Worm (Caenorhabditis elegans) whole organism, late embryonic: ENCODE data around the gene clec-175.

Experiments
- Y22D7AL.16 ChIP-seq: sonication (generic microtip); optimal IDR thresholded peaks from 2 replicates; lab custom pipeline; 2016; ENCODE audit warnings: missing genetic modification characterization, missing compliant biosample characterization
- ama-1 ChIP-seq: fragments of 150-350 bp; optimal IDR thresholded peaks from 2 replicates; lab custom pipeline; 2014
- ceh-9 ChIP-seq: sonication (generic microtip); optimal IDR thresholded peaks from 2 replicates; lab custom pipeline; 2016; ENCODE audit warnings: mild to moderate bottlenecking, missing genetic modification characterization, inconsistent platforms, missing compliant biosample characterization
- fkh-10 ChIP-seq: fragments of 150-350 bp; optimal IDR thresholded peaks from 2 replicates; lab custom pipeline; 2014; ENCODE audit warnings: missing biosample characterization, missing genetic modification reagents, missing genetic modification characterization
- pqm-1 ChIP-seq: sonication (generic microtip); optimal IDR thresholded peaks from 2 replicates; lab custom pipeline; 2016; ENCODE audit warnings: missing genetic modification characterization, missing compliant biosample characterization
- sox-2 ChIP-seq: fragments of 200-800 bp; sonication (Bioruptor generic); IDR thresholded peaks from 2 replicates; pipeline ENCODE4 v1.3.6; 2022; ENCODE audit warnings: missing genetic modification reagents, missing genetic modification characterization, missing compliant biosample characterization

DNA sequence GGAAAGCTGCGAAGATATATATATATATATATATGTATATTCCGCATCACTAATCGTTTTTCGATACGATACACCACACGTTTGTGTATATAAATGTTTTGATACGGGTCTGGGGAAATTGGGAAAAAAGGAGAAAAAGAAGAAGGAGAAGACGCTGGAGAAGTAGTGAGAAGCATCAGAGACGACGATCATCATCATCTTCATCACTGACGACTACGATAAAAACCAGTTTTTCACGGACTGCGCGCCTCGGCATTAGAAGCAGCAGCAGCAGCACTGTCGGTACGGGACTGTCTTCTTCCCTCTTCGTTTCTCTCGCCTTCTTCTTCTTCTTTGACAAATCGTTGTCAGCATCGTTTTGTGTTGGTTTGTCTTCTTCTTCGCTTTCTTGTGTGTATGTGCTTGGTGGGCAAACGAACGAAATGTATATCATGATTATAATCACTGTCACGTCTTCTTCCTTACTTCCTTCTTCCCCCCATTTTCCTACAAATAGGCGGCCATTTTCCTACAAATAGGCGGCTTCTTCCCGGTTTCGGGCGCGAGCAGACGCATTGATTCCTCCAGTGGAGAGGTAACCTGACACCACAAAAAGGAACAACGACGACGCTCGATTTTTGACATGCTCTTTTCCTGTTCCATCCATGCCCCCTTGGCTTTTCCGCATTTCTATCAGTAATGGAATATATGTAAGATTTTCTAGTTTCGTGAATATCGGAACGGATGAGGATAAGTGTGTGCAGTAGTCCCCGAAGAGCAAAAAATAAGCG, 25.9 kb upstream of the clec-175 start:
- no peak for TF ChIP-seq Y22D7AL.16 (tag; lab: Kevin White, UChicago)
- no peak for TF ChIP-seq sox-2 (GFP tag; lab: Robert Waterston, UW)
- no peak for TF ChIP-seq fkh-10 (GFP tag; lab: Kevin White, UChicago)
- no peak for TF ChIP-seq pqm-1 (tag; lab: Kevin White, UChicago)
- TF ChIP-seq ama-1: no peak
- no peak for TF ChIP-seq ceh-9 (tag; lab: Kevin White, UChicago)
